Worm (Caenorhabditis elegans) whole organism, L1 larva: ENCODE results near the gene smf-1.

Source experiments
- ama-1 ChIP-seq: fragments of 150-350 bp; optimal IDR thresholded peaks from 2 replicates; lab custom pipeline; 2014
- dsc-1 ChIP-seq: sonication (generic microtip); optimal IDR thresholded peaks from 2 replicates; lab custom pipeline; 2016; ENCODE audit warnings: mild to moderate bottlenecking, missing genetic modification characterization, missing compliant biosample characterization
- fos-1 ChIP-seq: fragments of 150-350 bp; optimal IDR thresholded peaks from 2 replicates; lab custom pipeline; 2014; ENCODE audit warnings: missing biosample characterization, missing genetic modification characterization
- jun-1 ChIP-seq: fragments of 150-350 bp; optimal IDR thresholded peaks from 2 replicates; lab custom pipeline; 2014; ENCODE audit warnings: missing biosample characterization, missing genetic modification reagents, missing genetic modification characterization
- lin-39 ChIP-seq: fragments of 150-350 bp; optimal IDR thresholded peaks from 2 replicates; lab custom pipeline; 2014; ENCODE audit warnings: missing biosample characterization, missing genetic modification reagents, missing genetic modification characterization
- snpc-4 ChIP-seq: fragments of 150-350 bp; optimal IDR thresholded peaks from 2 replicates; lab custom pipeline; 2014; ENCODE audit warnings: missing biosample characterization, missing genetic modification characterization
- unc-62 ChIP-seq: fragments of 150-350 bp; optimal IDR thresholded peaks from 2 replicates; lab custom pipeline; 2014; ENCODE audit warnings: missing biosample characterization, missing genetic modification reagents, missing genetic modification characterization
- zip-4 ChIP-seq: fragments of 200-800 bp; sonication (Bioruptor generic); optimal IDR thresholded peaks from 2 replicates; lab custom pipeline; 2018; ENCODE audit warnings: mild to moderate bottlenecking, missing genetic modification characterization, moderate library complexity, missing compliant biosample characterization

- TF ChIP-seq zip-4 (GFP tag; lab: Kevin White, UChicago) (no peak), jun-1 (no peak), ama-1 (lab: Kevin White, UChicago) (no peak), fos-1 (no peak), unc-62 (no peak), dsc-1 (no peak), snpc-4 (tag; lab: Kevin White, UChicago) (no peak), lin-39 (tag; lab: Kevin White, UChicago) (no peak)
Measured at ce11 chrX:6722966-6723365, at the start of gene smf-1.
